Worm (Caenorhabditis elegans) whole organism, mixed stage, embryonic: ENCODE data around the gene taf-3.

Experiments
- M03D4.4 ChIP-seq: sonication (generic microtip); optimal IDR thresholded peaks from 2 replicates; lab custom pipeline; 2017; ENCODE audit warnings: mild to moderate bottlenecking, missing genetic modification characterization, missing compliant biosample characterization
- blmp-1 ChIP-seq: fragments of 150-350 bp; optimal IDR thresholded peaks from 2 replicates; lab custom pipeline; 2014; ENCODE audit warnings: missing biosample characterization, missing genetic modification characterization
- ceh-39 ChIP-seq: fragments of 150-350 bp; optimal IDR thresholded peaks from 2 replicates; lab custom pipeline; 2014; ENCODE audit warnings: missing biosample characterization, missing genetic modification characterization
- hlh-1 ChIP-seq: fragments of 150-350 bp; optimal IDR thresholded peaks from 2 replicates; lab custom pipeline; 2014; ENCODE audit warnings: missing biosample characterization, missing genetic modification reagents, missing genetic modification characterization
- lin-13 ChIP-seq: fragments of 150-350 bp; optimal IDR thresholded peaks from 2 replicates; lab custom pipeline; 2014; ENCODE audit warnings: missing biosample characterization, missing genetic modification characterization
- lsy-2 ChIP-seq: fragments of 150-350 bp; optimal IDR thresholded peaks from 2 replicates; lab custom pipeline; 2014; ENCODE audit warnings: missing biosample characterization, missing genetic modification characterization
- mab-5 ChIP-seq: fragments of 150-350 bp; optimal IDR thresholded peaks from 2 replicates; lab custom pipeline; 2014; ENCODE audit warnings: missing biosample characterization, missing genetic modification characterization
- nhr-12 ChIP-seq: fragments of 150-350 bp; optimal IDR thresholded peaks from 2 replicates; lab custom pipeline; 2014; ENCODE audit warnings: missing biosample characterization, missing genetic modification characterization
- nhr-76 ChIP-seq: sonication (generic microtip); optimal IDR thresholded peaks from 2 replicates; lab custom pipeline; 2017; ENCODE audit warnings: missing biosample characterization, missing genetic modification characterization
- pha-4 ChIP-seq: fragments of 150-350 bp; optimal IDR thresholded peaks from 2 replicates; lab custom pipeline; 2018; ENCODE audit warnings: missing biosample characterization, missing genetic modification reagents, missing genetic modification characterization
- snpc-4 ChIP-seq: fragments of 150-350 bp; optimal IDR thresholded peaks from 2 replicates; lab custom pipeline; 2014; ENCODE audit warnings: missing biosample characterization, missing genetic modification characterization
- unc-39 ChIP-seq: fragments of 150-350 bp; optimal IDR thresholded peaks from 2 replicates; lab custom pipeline; 2014; ENCODE audit warnings: missing biosample characterization, missing genetic modification characterization
- unc-62 ChIP-seq: fragments of 150-350 bp; optimal IDR thresholded peaks from 2 replicates; lab custom pipeline; 2014; ENCODE audit warnings: missing biosample characterization, missing genetic modification reagents, missing genetic modification characterization
- zip-8 ChIP-seq: fragments of 150-350 bp; optimal IDR thresholded peaks from 2 replicates; lab custom pipeline; 2014; ENCODE audit warnings: missing biosample characterization, missing genetic modification characterization

- TF ChIP-seq nhr-76 = no peak
- no peak for TF ChIP-seq unc-62 (GFP tag; lab: Kevin White, UChicago)
- TF ChIP-seq pha-4 (tag; lab: Kevin White, UChicago) = no peak
- TF ChIP-seq unc-39 (tag; lab: Kevin White, UChicago) = no peak
- TF ChIP-seq snpc-4 = no peak
- no peak for TF ChIP-seq nhr-12 (tag; lab: Kevin White, UChicago)
- no peak for TF ChIP-seq lsy-2 (tag; lab: Kevin White, UChicago)
- TF ChIP-seq ceh-39 = no peak
- TF ChIP-seq M03D4.4 (tag; lab: Kevin White, UChicago) = no peak
- no peak for TF ChIP-seq lin-13 (tag; lab: Kevin White, UChicago)
- no peak for TF ChIP-seq blmp-1
- no peak for TF ChIP-seq zip-8 (tag; lab: Kevin White, UChicago)
- no peak for TF ChIP-seq mab-5
- no peak for TF ChIP-seq hlh-1 (tag; lab: Kevin White, UChicago)
Observed at ce11 chrX:16324222-16324621, 8.0 kb upstream of the taf-3 start.
